Worm (Caenorhabditis elegans): ENCODE data around the gene clec-163.

Gene clec-163

ce11 chrIII:10746406-10746807, 47.7 kb upstream of the clec-163 start (continued):
- TF ChIP-seq fos-1 (tag; optimal IDR thresholded peaks at IDR 0.05) (no peak), Y48G9A.11 (GFP tag; IDR thresholded peaks at IDR 0.05) (peak; percentile 64), T26A8.4 (GFP tag; IDR thresholded peaks at IDR 0.05) (0 out of 2 replicates have a peak, but pooled peaks have one; percentile 52), zip-11 (GFP tag; IDR thresholded peaks at IDR 0.05) (no peak), aly-2 (tag; optimal IDR thresholded peaks at IDR 0.05) (no peak), ceh-32 (tag; optimal IDR thresholded peaks at IDR 0.05; ENCODE audit: poor library complexity) (no peak), Y105C5A.15 (GFP tag; IDR thresholded peaks at IDR 0.05) (no peak), ctbp-1 (GFP tag; IDR thresholded peaks at IDR 0.05) (peak; percentile 53; the same call in 1 of the 2 replicates)

- peak; percentile 54 for TF ChIP-seq nhr-28 (tag; optimal IDR thresholded peaks at IDR 0.05)
- TF ChIP-seq dve-1 (tag; optimal IDR thresholded peaks at IDR 0.05; ENCODE audit: insufficient read depth): peak; percentile 79
- TF ChIP-seq ceh-62 (tag; optimal IDR thresholded peaks at IDR 0.05): no peak
- TF ChIP-seq daf-12 (tag; optimal IDR thresholded peaks at IDR 0.05): no peak
- no peak for TF ChIP-seq sdz-12 (GFP tag; optimal IDR thresholded peaks at IDR 0.05)
- TF ChIP-seq nhr-111 (GFP tag; optimal IDR thresholded peaks at IDR 0.05): no peak
- peak; percentile 15 for TF ChIP-seq F37D6.2 (tag; optimal IDR thresholded peaks at IDR 0.05)
- no peak for TF ChIP-seq nhr-237 (tag; optimal IDR thresholded peaks at IDR 0.05)
- TF ChIP-seq saeg-2 (GFP tag; IDR thresholded peaks at IDR 0.05): no peak
- peak; percentile 13 for TF ChIP-seq nhr-25 (tag; optimal IDR thresholded peaks at IDR 0.05; ENCODE audit: borderline replicate concordance, insufficient read depth)
- no peak for TF ChIP-seq ceh-32 (tag; optimal IDR thresholded peaks at IDR 0.05; ENCODE audit: poor library complexity)
- no peak for TF ChIP-seq duxl-1 (tag; optimal IDR thresholded peaks at IDR 0.05; ENCODE audit: poor library complexity)
- TF ChIP-seq ztf-7 (tag; optimal IDR thresholded peaks at IDR 0.05): no peak
- TF ChIP-seq ama-1 (optimal IDR thresholded peaks at IDR 0.05): peak; percentile 27
- TF ChIP-seq lin-1 (GFP tag; IDR thresholded peaks at IDR 0.05): no peak
- peak; percentile 9 for TF ChIP-seq mxl-3 (GFP tag; optimal IDR thresholded peaks at IDR 0.05)
- TF ChIP-seq nhr-42 (GFP tag; IDR thresholded peaks at IDR 0.05): no peak
- no peak for TF ChIP-seq nhr-41 (GFP tag; IDR thresholded peaks at IDR 0.05)
- peak; percentile 68 for TF ChIP-seq nhr-11 (tag; optimal IDR thresholded peaks at IDR 0.05)
- peak; percentile 98 for TF ChIP-seq aha-1 (tag)
- no peak for TF ChIP-seq snpc-1.2 (GFP tag; IDR thresholded peaks at IDR 0.05)
- no peak for TF ChIP-seq Y5F2A.4 (GFP tag; optimal IDR thresholded peaks at IDR 0.05)
- TF ChIP-seq lsy-2 (tag; optimal IDR thresholded peaks at IDR 0.05): peak in 1 of 2 experiments; percentile 85
- no peak for TF ChIP-seq F10B5.3 (tag; optimal IDR thresholded peaks at IDR 0.05)
- TF ChIP-seq tag-97 (GFP tag; IDR thresholded peaks at IDR 0.05): no peak
- TF ChIP-seq mxl-2 (GFP tag; conservative IDR thresholded peaks at IDR 0.05): no peak
- 0 out of 2 replicates have a peak, but pooled peaks have one; percentile 49 for TF ChIP-seq ceh-44 (GFP tag; IDR thresholded peaks at IDR 0.05)
- TF ChIP-seq php-3 (GFP tag; IDR thresholded peaks at IDR 0.05): no peak
- TF ChIP-seq dmd-9 (GFP tag; IDR thresholded peaks at IDR 0.05): peak; percentile 59; the same call in 1 of the 2 replicates
- no peak for TF ChIP-seq lin-15B (tag; optimal IDR thresholded peaks at IDR 0.05)
- peak; percentile 58 for TF ChIP-seq hlh-11 (tag; optimal IDR thresholded peaks at IDR 0.05)
- TF ChIP-seq Y75B8A.6 (GFP tag; IDR thresholded peaks at IDR 0.05): no peak
- TF ChIP-seq tra-1 (GFP tag; IDR thresholded peaks at IDR 0.05): no peak
- TF ChIP-seq set-16 (GFP tag; IDR thresholded peaks at IDR 0.05): no peak
- no peak for TF ChIP-seq gei-8 (GFP tag; optimal IDR thresholded peaks at IDR 0.05)
- no peak for TF ChIP-seq nhr-76 (tag; optimal IDR thresholded peaks at IDR 0.05)
- no peak for TF ChIP-seq R02D3.7 (tag; optimal IDR thresholded peaks at IDR 0.05)
- TF ChIP-seq madf-9 (GFP tag; conservative IDR thresholded peaks at IDR 0.05): 0 out of 2 replicates have a peak, but pooled peaks have one; percentile 19
- peak; percentile 68 for TF ChIP-seq vab-7 (GFP tag; IDR thresholded peaks at IDR 0.05)
- no peak for TF ChIP-seq pqm-1 (tag; optimal IDR thresholded peaks at IDR 0.05)
- TF ChIP-seq attf-4 (tag; optimal IDR thresholded peaks at IDR 0.05): no peak
Observed at ce11 chrIII:10747620-10748479, 46.3 kb upstream of the clec-163 start, which contains the start of the genes ran-1 and dkc-1. Gene ran-1 (minus strand): TSS chrIII:10747728. Gene dkc-1 (plus strand): TSS chrIII:10748429.
